Worm (Caenorhabditis elegans) whole organism, young adult: ENCODE results near the gene F46F5.10.

ENCODE experiments used
- F39B2.1 ChIP-seq: fragments of 200-800 bp; sonication (Bioruptor generic); IDR thresholded peaks from 2 replicates; pipeline ENCODE4 v1.3.6; 2022; ENCODE audit warnings: missing genetic modification reagents, missing genetic modification characterization, missing compliant biosample characterization
- bed-1 ChIP-seq: fragments of 200-800 bp; sonication (Bioruptor generic); IDR thresholded peaks from 2 replicates; pipeline ENCODE4 v1.3.6; 2022; ENCODE audit warnings: missing genetic modification reagents, missing genetic modification characterization, missing compliant biosample characterization
- egl-18 ChIP-seq: fragments of 200-800 bp; sonication (Bioruptor generic); IDR thresholded peaks from 2 replicates; pipeline ENCODE4 v1.3.6; 2022; ENCODE audit warnings: missing genetic modification reagents, missing genetic modification characterization, missing compliant biosample characterization
- rcor-1 ChIP-seq: fragments of 200-800 bp; sonication (Bioruptor generic); IDR thresholded peaks from 2 replicates; pipeline ENCODE4 v1.3.6; 2022; ENCODE audit warnings: missing genetic modification reagents, missing genetic modification characterization, missing compliant biosample characterization

ce11 chrII:786938-787337 lies 36.7 kb upstream of the F46F5.10 start, which contains the start of gene F46F5.16:
- TF ChIP-seq F39B2.1 (GFP tag; lab: Robert Waterston, UW) (no peak), bed-1 (no peak), rcor-1 (no peak), egl-18 (GFP tag; lab: Robert Waterston, UW) (no peak)
